Worm (Caenorhabditis elegans) whole organism, early embryonic: ENCODE measurements around the gene nlp-7.

Experiments used
- B0310.2 ChIP-seq: sonication (generic microtip); optimal IDR thresholded peaks from 2 replicates; lab custom pipeline; 2016; ENCODE audit warnings: mild to moderate bottlenecking, missing genetic modification characterization, missing compliant biosample characterization
- F13C5.2 ChIP-seq: sonication (generic microtip); optimal IDR thresholded peaks from 2 replicates; lab custom pipeline; 2017; ENCODE audit warnings: mild to moderate bottlenecking, missing genetic modification characterization, inconsistent platforms, missing compliant biosample characterization
- aly-1 ChIP-seq: sonication (generic microtip); optimal IDR thresholded peaks from 2 replicates; lab custom pipeline; 2016; ENCODE audit warnings: missing genetic modification characterization, missing compliant biosample characterization
- ama-1 ChIP-seq: fragments of 150-350 bp; optimal IDR thresholded peaks from 2 replicates; lab custom pipeline; 2014
- ceh-13 ChIP-seq: fragments of 200-800 bp; sonication (Bioruptor generic); optimal IDR thresholded peaks from 2 replicates; lab custom pipeline; 2018; ENCODE audit warnings: mild to moderate bottlenecking, missing genetic modification characterization, missing compliant biosample characterization
- ceh-36 ChIP-seq: sonication (generic microtip); optimal IDR thresholded peaks from 2 replicates; lab custom pipeline; 2016; ENCODE audit warnings: missing genetic modification characterization, inconsistent platforms, missing compliant biosample characterization
- ets-7 ChIP-seq: sonication (generic microtip); optimal IDR thresholded peaks from 2 replicates; lab custom pipeline; 2016; ENCODE audit warnings: missing genotype, missing genetic modification characterization, missing compliant biosample characterization
- flt-1 ChIP-seq: fragments of 200-800 bp; sonication (Bioruptor generic); IDR thresholded peaks from 2 replicates; pipeline ENCODE4 v1.3.6; 2022; ENCODE audit warnings: missing genetic modification characterization, missing compliant biosample characterization
- hmbx-1 ChIP-seq: sonication (generic microtip); optimal IDR thresholded peaks from 2 replicates; lab custom pipeline; 2016; ENCODE audit warnings: mild to moderate bottlenecking, missing genetic modification characterization, missing compliant biosample characterization
- hmg-4 ChIP-seq: fragments of 200-800 bp; sonication (Bioruptor generic); optimal IDR thresholded peaks from 2 replicates; lab custom pipeline; 2018; ENCODE audit warnings: mild to moderate bottlenecking, missing genetic modification characterization, missing compliant biosample characterization
- hnd-1 ChIP-seq: sonication (generic microtip); optimal IDR thresholded peaks from 2 replicates; lab custom pipeline; 2016; ENCODE audit warnings: missing genetic modification characterization, missing compliant biosample characterization
- pes-1 ChIP-seq: fragments of 200-800 bp; sonication (Bioruptor generic); IDR thresholded peaks from 2 replicates; pipeline ENCODE4 v1.3.6; 2022; ENCODE audit warnings: missing genetic modification reagents, missing genetic modification characterization, missing compliant biosample characterization
- scrt-1 ChIP-seq: fragments of 200-800 bp; sonication (Bioruptor generic); IDR thresholded peaks from 2 replicates; pipeline ENCODE4 v1.3.6; 2022; ENCODE audit warnings: missing genetic modification characterization, missing compliant biosample characterization
- sea-1 ChIP-seq: fragments of 200-800 bp; sonication (Bioruptor generic); conservative IDR thresholded peaks from 2 replicates; pipeline ENCODE4 v1.3.6; 2022; ENCODE audit warnings: missing genetic modification characterization, missing compliant biosample characterization
- tbx-11 ChIP-seq: fragments of 200-800 bp; sonication (Bioruptor generic); IDR thresholded peaks from 2 replicates; pipeline ENCODE4 v1.3.6; 2022; ENCODE audit warnings: missing genetic modification characterization, missing compliant biosample characterization
- tbx-37 ChIP-seq: fragments of 200-800 bp; sonication (Bioruptor generic); conservative IDR thresholded peaks from 2 replicates; pipeline ENCODE4 v1.3.6; 2022; ENCODE audit warnings: missing genetic modification reagents, missing genetic modification characterization, missing compliant biosample characterization
- tra-4 ChIP-seq: sonication (generic microtip); optimal IDR thresholded peaks from 2 replicates; lab custom pipeline; 2017; ENCODE audit warnings: missing genetic modification characterization, missing compliant biosample characterization

The nlp-7 gene

DNA sequence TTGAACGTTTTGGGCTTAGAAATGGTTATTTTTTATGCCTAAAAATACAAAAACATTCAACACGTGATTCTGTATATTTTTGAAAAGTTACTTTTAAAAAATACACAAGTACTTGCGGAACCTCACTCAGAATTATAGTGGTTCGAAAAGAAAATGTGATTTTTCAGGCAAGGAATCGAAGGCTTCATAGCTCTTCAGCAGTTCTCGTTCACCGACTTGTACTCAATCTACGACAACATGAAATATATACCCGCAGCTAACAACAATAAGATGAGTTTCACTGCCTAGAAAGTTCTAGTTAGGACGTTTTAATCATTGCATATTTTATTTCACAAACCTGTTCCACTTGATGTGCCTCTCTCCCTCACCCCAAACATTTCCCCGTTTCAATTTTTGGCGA lies 30.4 kb upstream of the nlp-7 start:
- no peak for TF ChIP-seq tbx-37 (GFP tag; lab: Robert Waterston, UW)
- TF ChIP-seq ceh-13 (GFP tag; lab: Kevin White, UChicago) = no peak
- no peak for TF ChIP-seq B0310.2 (tag; lab: Kevin White, UChicago)
- TF ChIP-seq ets-7 (tag; lab: Kevin White, UChicago) = no peak
- TF ChIP-seq sea-1 (GFP tag; lab: Robert Waterston, UW) = no peak
- no peak for TF ChIP-seq aly-1 (tag; lab: Kevin White, UChicago)
- no peak for TF ChIP-seq pes-1 (GFP tag; lab: Robert Waterston, UW)
- TF ChIP-seq F13C5.2 (tag; lab: Kevin White, UChicago) = no peak
- TF ChIP-seq ama-1 (lab: Kevin White, UChicago) = no peak
- TF ChIP-seq flt-1 = no peak
- no peak for TF ChIP-seq tra-4
- TF ChIP-seq scrt-1 (GFP tag; lab: Robert Waterston, UW) = no peak
- TF ChIP-seq hmbx-1 = no peak
- TF ChIP-seq ceh-36 (tag; lab: Kevin White, UChicago) = no peak
- no peak for TF ChIP-seq tbx-11 (GFP tag; lab: Robert Waterston, UW)
- TF ChIP-seq hmg-4 (GFP tag; lab: Kevin White, UChicago) = no peak

- TF ChIP-seq aly-1 (tag; lab: Kevin White, UChicago) (no peak), F13C5.2 (tag; lab: Kevin White, UChicago) (no peak), flt-1 (no peak), B0310.2 (tag; lab: Kevin White, UChicago) (no peak)
Measured at ce11 chrX:8563663-8564450, 29.1 kb upstream of the nlp-7 start.

- no peak for TF ChIP-seq tra-4
- no peak for TF ChIP-seq flt-1
- no peak for TF ChIP-seq ama-1 (lab: Kevin White, UChicago)
- TF ChIP-seq ceh-36 (tag; lab: Kevin White, UChicago) = no peak
- no peak for TF ChIP-seq tbx-37 (GFP tag; lab: Robert Waterston, UW)
- TF ChIP-seq B0310.2 (tag; lab: Kevin White, UChicago) = no peak
- no peak for TF ChIP-seq scrt-1 (GFP tag; lab: Robert Waterston, UW)
- TF ChIP-seq ets-7 (tag; lab: Kevin White, UChicago) = no peak
- TF ChIP-seq ceh-13 (GFP tag; lab: Kevin White, UChicago) = no peak
- no peak for TF ChIP-seq F13C5.2 (tag; lab: Kevin White, UChicago)
- TF ChIP-seq hmbx-1 = no peak
- TF ChIP-seq tbx-11 (GFP tag; lab: Robert Waterston, UW) = no peak
- TF ChIP-seq hmg-4 (GFP tag; lab: Kevin White, UChicago) = no peak
- no peak for TF ChIP-seq pes-1 (GFP tag; lab: Robert Waterston, UW)
- TF ChIP-seq hnd-1 (tag; lab: Kevin White, UChicago) = no peak
- no peak for TF ChIP-seq aly-1 (tag; lab: Kevin White, UChicago)
- TF ChIP-seq sea-1 (GFP tag; lab: Robert Waterston, UW) = no peak
Measured at ce11 chrX:8564451-8564795, 28.6 kb upstream of the nlp-7 start.

DNA sequence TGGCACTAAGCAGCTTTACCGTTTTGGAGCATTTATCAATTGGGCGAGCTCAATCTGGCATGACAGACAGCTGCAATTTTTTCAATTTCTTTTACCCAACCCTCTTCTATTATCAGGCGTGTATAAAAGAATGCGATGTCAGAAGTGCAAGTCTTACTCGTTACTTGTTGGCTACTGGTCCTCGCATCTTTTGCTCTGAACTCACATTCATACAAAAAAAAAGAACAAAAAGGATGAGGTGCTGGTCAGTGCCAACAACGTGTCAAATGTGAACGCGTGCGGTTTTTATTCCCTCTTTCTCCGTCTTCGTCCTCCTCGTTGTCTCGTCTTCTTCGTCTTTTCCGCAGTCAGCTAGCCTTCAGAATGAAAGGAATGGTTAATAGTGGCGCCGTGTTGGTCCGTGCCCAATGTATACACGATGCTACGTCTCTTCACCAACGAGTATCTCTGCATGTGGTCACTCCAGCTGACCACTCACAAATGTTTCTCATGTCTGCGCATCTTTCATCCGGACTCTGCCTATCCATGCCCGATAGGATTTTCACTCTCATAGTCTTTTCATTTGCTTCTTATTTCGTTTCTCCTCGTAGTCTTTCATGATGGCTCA lies 27.1 kb upstream of the nlp-7 start:
- TF ChIP-seq hnd-1 (tag; lab: Kevin White, UChicago) = no peak
- peak; percentile 59 for TF ChIP-seq hmg-4 (GFP tag; lab: Kevin White, UChicago)
- TF ChIP-seq tbx-11 (GFP tag; lab: Robert Waterston, UW) = no peak
- no peak for TF ChIP-seq ama-1 (lab: Kevin White, UChicago)
- peak; percentile 21 for TF ChIP-seq F13C5.2 (tag; lab: Kevin White, UChicago)

- TF ChIP-seq ceh-13 (GFP tag; lab: Kevin White, UChicago) (no peak), ets-7 (tag; lab: Kevin White, UChicago) (no peak)
Measured at ce11 chrX:8566521-8567032, 26.4 kb upstream of the nlp-7 start.

DNA sequence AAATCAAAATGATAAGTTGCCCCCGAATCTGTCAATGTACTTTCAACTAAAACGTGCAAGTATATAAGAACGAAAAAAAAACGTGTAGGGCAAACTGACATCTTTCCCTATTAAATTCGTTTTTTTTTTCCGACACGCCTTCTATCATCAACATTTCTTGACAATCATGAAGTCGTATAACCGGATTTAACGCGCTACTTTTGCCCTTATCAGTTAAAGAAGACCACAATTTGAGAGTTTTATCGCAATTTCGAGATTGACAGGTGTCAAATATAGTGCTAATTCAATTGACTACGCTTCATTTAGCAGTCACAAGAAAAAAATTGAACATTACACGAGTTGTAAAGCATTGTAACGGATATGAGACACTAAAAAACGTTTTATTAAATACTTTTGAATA lies 25.8 kb upstream of the nlp-7 start:
- TF ChIP-seq sea-1 (GFP tag; lab: Robert Waterston, UW) (no peak), pes-1 (GFP tag; lab: Robert Waterston, UW) (no peak), hnd-1 (tag; lab: Kevin White, UChicago) (no peak), ceh-36 (tag; lab: Kevin White, UChicago) (no peak), aly-1 (tag; lab: Kevin White, UChicago) (no peak), tbx-37 (GFP tag; lab: Robert Waterston, UW) (no peak), hmg-4 (GFP tag; lab: Kevin White, UChicago) (no peak), ama-1 (lab: Kevin White, UChicago) (no peak)

ce11 chrX:8567823-8568314 lies 25.1 kb upstream of the nlp-7 start:
- no peak for TF ChIP-seq flt-1
- TF ChIP-seq scrt-1 (GFP tag; lab: Robert Waterston, UW) = no peak
- no peak for TF ChIP-seq hmbx-1
- no peak for TF ChIP-seq ets-7 (tag; lab: Kevin White, UChicago)
- no peak for TF ChIP-seq F13C5.2 (tag; lab: Kevin White, UChicago)
- TF ChIP-seq pes-1 (GFP tag; lab: Robert Waterston, UW) = no peak
- TF ChIP-seq ceh-36 (tag; lab: Kevin White, UChicago) = no peak
- no peak for TF ChIP-seq hnd-1 (tag; lab: Kevin White, UChicago)
- TF ChIP-seq aly-1 (tag; lab: Kevin White, UChicago) = no peak
- TF ChIP-seq ceh-13 (GFP tag; lab: Kevin White, UChicago) = no peak
- TF ChIP-seq tra-4 = no peak
